Fruit fly (Drosophila melanogaster) whole organism, embryonic: ENCODE data around the gene Atat.

ENCODE experiments used
- B-H1 ChIP-seq: fragments of 200-800 bp; sonication (Bioruptor generic); IDR thresholded peaks from 3 replicates; pipeline ENCODE4 v1.3.6; 2022; ENCODE audit warnings: missing biosample characterization, missing genetic modification characterization
- B-H2 ChIP-seq: fragments of 200-800 bp; sonication (Bioruptor generic); optimal IDR thresholded peaks from 2 replicates; lab custom pipeline; 2018; ENCODE audit warnings: missing biosample characterization, mild to moderate bottlenecking, missing genetic modification characterization
- Bteb2 ChIP-seq: fragments of 200-800 bp; sonication (Bioruptor generic); optimal IDR thresholded peaks from 2 replicates; lab custom pipeline; 2016; ENCODE audit warnings: missing biosample characterization, missing genetic modification characterization
- CG10321 ChIP-seq: fragments of 200-800 bp; sonication (Bioruptor generic); IDR thresholded peaks from 2 replicates; pipeline ENCODE4 v1.3.6; 2022; ENCODE audit warnings: missing biosample characterization, missing genetic modification characterization
- CG13287 ChIP-seq: fragments of 200-800 bp; sonication (Bioruptor generic); IDR thresholded peaks from 2 replicates; pipeline ENCODE4 v1.3.6; 2022; ENCODE audit warnings: missing biosample characterization, missing genetic modification characterization; ENCODE audit not compliant: partially characterized antibody
- CG13424 ChIP-seq: fragments of 200-800 bp; sonication (Bioruptor generic); optimal IDR thresholded peaks from 2 replicates; lab custom pipeline; 2019; ENCODE audit warnings: missing biosample characterization, mild to moderate bottlenecking, missing genetic modification characterization, moderate library complexity
- CG15479 ChIP-seq: fragments of 200-800 bp; sonication (Bioruptor generic); optimal IDR thresholded peaks from 3 replicates; lab custom pipeline; 2019; ENCODE audit warnings: missing biosample characterization, mild to moderate bottlenecking, missing genetic modification characterization, moderate library complexity
- CG15696 ChIP-seq: fragments of 200-800 bp; sonication (Bioruptor generic); optimal IDR thresholded peaks from 2 replicates; lab custom pipeline; 2019; ENCODE audit warnings: missing biosample characterization, mild to moderate bottlenecking, missing genetic modification characterization, moderate library complexity
- CG30020 ChIP-seq: fragments of 200-800 bp; optimal IDR thresholded peaks from 2 replicates; lab custom pipeline; 2019; ENCODE audit warnings: missing biosample characterization, mild to moderate bottlenecking, missing genetic modification characterization, moderate library complexity
- CG31224 ChIP-seq: fragments of 200-800 bp; sonication (Bioruptor generic); IDR thresholded peaks from 2 replicates; pipeline ENCODE4 v1.3.6; 2022; ENCODE audit warnings: missing biosample characterization, missing genetic modification characterization
- CG32772 ChIP-seq: fragments of 200-800 bp; sonication (Bioruptor generic); IDR thresholded peaks from 2 replicates; pipeline ENCODE4 v1.3.6; 2022; ENCODE audit warnings: missing biosample characterization, missing genetic modification characterization
- CG33213 ChIP-seq: fragments of 200-800 bp; sonication (Bioruptor generic); optimal IDR thresholded peaks from 3 replicates; lab custom pipeline; 2016; ENCODE audit warnings: missing biosample characterization, missing genetic modification characterization
- CG4328 ChIP-seq: fragments of 200-800 bp; sonication (Bioruptor generic); optimal IDR thresholded peaks from 3 replicates; lab custom pipeline; 2017; ENCODE audit warnings: missing biosample characterization, missing genetic modification reagents, missing genetic modification characterization
- CG4707 ChIP-seq: fragments of 200-800 bp; sonication (Bioruptor generic); optimal IDR thresholded peaks from 2 replicates; lab custom pipeline; 2018; ENCODE audit warnings: missing biosample characterization, mild to moderate bottlenecking, missing genetic modification characterization, moderate library complexity
- CG6854 ChIP-seq: fragments of 200-800 bp; sonication (Bioruptor generic); optimal IDR thresholded peaks from 3 replicates; lab custom pipeline; 2017; ENCODE audit warnings: missing biosample characterization, mild to moderate bottlenecking, missing genetic modification characterization
- CG8290 ChIP-seq, 3 experiments: fragments of 200-800 bp; sonication (Bioruptor generic); optimal IDR thresholded peaks; 2 replicates each; lab custom pipeline; 2016 to 2019; ENCODE audit warnings: missing biosample characterization in 3 of 3, missing genetic modification characterization in 3 of 3, mild to moderate bottlenecking in 2 of 3, moderate library complexity in 1 of 3
- CG9727 ChIP-seq: fragments of 200-800 bp; sonication (Bioruptor generic); optimal IDR thresholded peaks from 3 replicates; lab custom pipeline; 2017; ENCODE audit warnings: missing biosample characterization, mild to moderate bottlenecking, missing genetic modification characterization
- CG9797 ChIP-seq: fragments of 200-800 bp; sonication (Bioruptor generic); optimal IDR thresholded peaks from 3 replicates; lab custom pipeline; 2018; ENCODE audit warnings: missing biosample characterization, mild to moderate bottlenecking, missing genetic modification characterization
- CkIIα-i1 ChIP-seq: fragments of 200-800 bp; sonication (Bioruptor generic); IDR thresholded peaks from 2 replicates; pipeline ENCODE4 v1.3.6; 2022; ENCODE audit warnings: missing biosample characterization, missing genetic modification characterization
- Dek ChIP-seq: fragments of 200-800 bp; sonication (Bioruptor generic); optimal IDR thresholded peaks from 3 replicates; lab custom pipeline; 2019; ENCODE audit warnings: missing biosample characterization, mild to moderate bottlenecking, missing genetic modification characterization, moderate library complexity
- Hr51 ChIP-seq, 2 experiments: fragments of 200-800 bp; sonication (Bioruptor generic); optimal IDR thresholded peaks; 2 replicates in 1 of 2; 3 replicates in 1 of 2; lab custom pipeline; 2016 to 2018; ENCODE audit warnings: missing biosample characterization in 2 of 2, missing genetic modification characterization in 2 of 2, mild to moderate bottlenecking in 1 of 2, moderate library complexity in 1 of 2
- Max ChIP-seq: fragments of 200-800 bp; sonication (Bioruptor generic); optimal IDR thresholded peaks from 2 replicates; lab custom pipeline; 2016; ENCODE audit warnings: missing biosample characterization, mild to moderate bottlenecking, missing genetic modification characterization
- Myb ChIP-seq: fragments of 200-800 bp; sonication (Bioruptor generic); optimal IDR thresholded peaks from 2 replicates; lab custom pipeline; 2016; ENCODE audit warnings: missing biosample characterization, missing genetic modification characterization
- NC2β ChIP-seq: fragments of 200-800 bp; sonication (Bioruptor generic); optimal IDR thresholded peaks from 2 replicates; lab custom pipeline; 2016; ENCODE audit warnings: missing biosample characterization, missing genetic modification characterization
- Nf-YC ChIP-seq: fragments of 200-800 bp; optimal IDR thresholded peaks from 3 replicates; lab custom pipeline; 2019; ENCODE audit warnings: missing biosample characterization, mild to moderate bottlenecking, missing genetic modification characterization, moderate library complexity
- Rfx ChIP-seq: fragments of 200-800 bp; sonication (Bioruptor generic); IDR thresholded peaks from 2 replicates; pipeline ENCODE4 v1.3.6; 2022; ENCODE audit warnings: missing biosample characterization, missing genetic modification characterization
- YL-1 ChIP-seq: fragments of 200-800 bp; sonication (Bioruptor generic); optimal IDR thresholded peaks from 3 replicates; lab custom pipeline; 2017; ENCODE audit warnings: missing biosample characterization, mild to moderate bottlenecking, missing genetic modification characterization
- ap ChIP-seq: fragments of 200-800 bp; sonication (Bioruptor generic); IDR thresholded peaks from 2 replicates; pipeline ENCODE4 v1.3.6; 2022; ENCODE audit warnings: missing biosample characterization, missing genetic modification characterization
- ara ChIP-seq: fragments of 200-800 bp; sonication (Bioruptor generic); IDR thresholded peaks from 2 replicates; pipeline ENCODE4 v1.3.6; 2022; ENCODE audit warnings: missing biosample characterization, missing genetic modification characterization
- chif ChIP-seq, 2 experiments: fragments of 200-800 bp; sonication (Bioruptor generic); optimal IDR thresholded peaks; 3 replicates each; lab custom pipeline; 2016; ENCODE audit warnings: missing biosample characterization in 2 of 2, missing genetic modification characterization in 2 of 2
- crol ChIP-seq: fragments of 200-800 bp; sonication (Bioruptor generic); IDR thresholded peaks from 2 replicates; pipeline ENCODE4 v1.3.6; 2022; ENCODE audit warnings: missing biosample characterization, missing genetic modification characterization
- da ChIP-seq: fragments of 200-800 bp; sonication (Bioruptor generic); optimal IDR thresholded peaks from 2 replicates; lab custom pipeline; 2016; ENCODE audit warnings: missing biosample characterization, missing genetic modification characterization
- emc ChIP-seq: fragments of 200-800 bp; sonication (Bioruptor generic); optimal IDR thresholded peaks from 2 replicates; lab custom pipeline; 2016; ENCODE audit warnings: missing biosample characterization, missing genetic modification characterization
- gsb ChIP-seq: fragments of 200-800 bp; sonication (Bioruptor generic); IDR thresholded peaks from 2 replicates; pipeline ENCODE4 v1.3.6; 2022; ENCODE audit warnings: missing biosample characterization, missing genetic modification characterization
- hkb ChIP-seq, 2 experiments: fragments of 200-800 bp in 1 of 2; fragments of >200 bp in 1 of 2; sonication (Bioruptor generic) in 1 of 2; IDR thresholded peaks in 1 of 2; optimal IDR thresholded peaks in 1 of 2; 2 replicates each; pipeline versions ENCODE4 v1.3.6 to Lab custom; 2017 to 2022; ENCODE audit warnings: missing biosample characterization in 1 of 2, missing genetic modification characterization in 1 of 2
- lab ChIP-seq: fragments of 200-800 bp; sonication (Bioruptor generic); optimal IDR thresholded peaks from 3 replicates; lab custom pipeline; 2017; ENCODE audit warnings: missing biosample characterization, missing genetic modification characterization, mild to moderate bottlenecking, moderate library complexity, missing genetic modification reagents
- lbe ChIP-seq: fragments of 200-800 bp; sonication (Bioruptor generic); optimal IDR thresholded peaks from 2 replicates; lab custom pipeline; 2016; ENCODE audit warnings: missing biosample characterization, mild to moderate bottlenecking, missing genetic modification characterization
- maf-S ChIP-seq: fragments of 200-800 bp; sonication (Bioruptor generic); optimal IDR thresholded peaks from 2 replicates; lab custom pipeline; 2016; ENCODE audit warnings: missing biosample characterization, missing genetic modification characterization
- nerfin-2 ChIP-seq: fragments of 200-800 bp; sonication (Bioruptor generic); IDR thresholded peaks from 2 replicates; pipeline ENCODE4 v1.3.6; 2022; ENCODE audit warnings: missing biosample characterization, missing genetic modification characterization; ENCODE audit not compliant: partially characterized antibody
- nmo ChIP-seq: fragments of 200-800 bp; sonication (Bioruptor generic); optimal IDR thresholded peaks from 2 replicates; lab custom pipeline; 2018; ENCODE audit warnings: missing biosample characterization, mild to moderate bottlenecking, missing genetic modification characterization, moderate library complexity
- odd ChIP-seq: fragments of 200-800 bp; sonication (Bioruptor generic); optimal IDR thresholded peaks from 2 replicates; lab custom pipeline; 2017; ENCODE audit warnings: missing biosample characterization, mild to moderate bottlenecking, missing genetic modification characterization
- pnt ChIP-seq: fragments of 200-800 bp; sonication (Bioruptor generic); optimal IDR thresholded peaks from 3 replicates; lab custom pipeline; 2016; ENCODE audit warnings: missing biosample characterization, missing genetic modification characterization
- schlank ChIP-seq: fragments of 200-800 bp; sonication (Bioruptor generic); optimal IDR thresholded peaks from 2 replicates; lab custom pipeline; 2018; ENCODE audit warnings: missing biosample characterization, mild to moderate bottlenecking, missing genetic modification characterization
- scrt ChIP-seq: fragments of 200-800 bp; sonication (Bioruptor generic); optimal IDR thresholded peaks from 2 replicates; lab custom pipeline; 2018; ENCODE audit warnings: missing biosample characterization, mild to moderate bottlenecking, missing genetic modification characterization, moderate library complexity
- so ChIP-seq: fragments of 200-800 bp; sonication (Bioruptor generic); IDR thresholded peaks from 3 replicates; pipeline ENCODE4 v1.3.6; 2022; ENCODE audit warnings: missing biosample characterization, missing genetic modification characterization
- stwl ChIP-seq: fragments of 200-800 bp; sonication (Bioruptor generic); optimal IDR thresholded peaks from 3 replicates; lab custom pipeline; 2018; ENCODE audit warnings: missing biosample characterization, mild to moderate bottlenecking, missing genetic modification characterization, moderate library complexity
- sug ChIP-seq: fragments of 200-800 bp; optimal IDR thresholded peaks from 2 replicates; lab custom pipeline; 2019; ENCODE audit warnings: missing biosample characterization, mild to moderate bottlenecking, missing genetic modification characterization, moderate library complexity
- vvl ChIP-seq: fragments of 200-800 bp; sonication (Bioruptor generic); IDR thresholded peaks from 2 replicates; pipeline ENCODE4 v1.3.6; 2022; ENCODE audit warnings: missing biosample characterization, missing genetic modification characterization
- zfh2 ChIP-seq: fragments of 200-800 bp; sonication (Bioruptor generic); optimal IDR thresholded peaks from 2 replicates; lab custom pipeline; 2016; ENCODE audit warnings: missing biosample characterization, missing genetic modification characterization

The Atat gene

dm6 chr3L:9446731-9447238 lies 20.2 kb upstream of the Atat start, which contains the start of gene CG3529 (continued):
- TF ChIP-seq NC2β (GFP tag; lab: Kevin White, UChicago) (peak; percentile 44), CG15479 (GFP tag; lab: Kevin White, UChicago) (no peak), B-H1 (GFP tag; lab: Robert Waterston, UW) (no peak), CG9727 (GFP tag; lab: Kevin White, UChicago) (peak; percentile 40), lbe (peak; percentile 29), CG4707 (GFP tag; lab: Kevin White, UChicago) (peak; percentile 15), CG30020 (tag; lab: Kevin White, UChicago) (peak; percentile 31), Bteb2 (peak; percentile 20), zfh2 (GFP tag; lab: Kevin White, UChicago) (no peak), CG8290 (GFP tag; optimal IDR thresholded peaks at IDR 0.05; lab: Kevin White, UChicago) (peak; percentile 13), CG8290 (tag; optimal IDR thresholded peaks at IDR 0.05; lab: Kevin White, UChicago) (peak; percentile 39 to 42), gsb (GFP tag; lab: Robert Waterston, UW) (0 out of 2 replicates have a peak, but pooled peaks have one; percentile 28), chif (GFP tag; optimal IDR thresholded peaks at IDR 0.05; lab: Kevin White, UChicago) (no peak), hkb (optimal IDR thresholded peaks at IDR 0.05; lab: Kevin White, UChicago) (no peak), hkb (GFP tag; IDR thresholded peaks at IDR 0.05; lab: Robert Waterston, UW) (0 out of 2 replicates have a peak, but pooled peaks have one; percentile 23), YL-1 (GFP tag; lab: Kevin White, UChicago) (peak; percentile 66), schlank (tag; lab: Kevin White, UChicago) (no peak), odd (GFP tag; lab: Kevin White, UChicago) (peak; percentile 18), so (GFP tag; lab: Robert Waterston, UW) (0 out of 3 replicates have a peak, but pooled peaks have one; percentile 28), Rfx (GFP tag; lab: Robert Waterston, UW) (peak; percentile 61), scrt (GFP tag; lab: Kevin White, UChicago) (peak; percentile 2), nmo (peak; percentile 34), CG6854 (GFP tag; lab: Kevin White, UChicago) (peak; percentile 17), crol (GFP tag; lab: Robert Waterston, UW) (peak; percentile 89), Hr51 (GFP tag; optimal IDR thresholded peaks at IDR 0.05; lab: Kevin White, UChicago) (peak in 1 of 2 experiments; percentile 17), sug (tag; lab: Kevin White, UChicago) (peak; percentile 34), ap (GFP tag; lab: Robert Waterston, UW) (no peak), CG9797 (GFP tag; lab: Kevin White, UChicago) (peak; percentile 80), CG32772 (GFP tag; lab: Robert Waterston, UW) (0 out of 2 replicates have a peak, but pooled peaks have one; percentile 37), CG15696 (tag; lab: Kevin White, UChicago) (peak; percentile 20), CG10321 (GFP tag; lab: Robert Waterston, UW) (no peak), CG13287 (GFP tag; lab: Robert Waterston, UW) (peak; percentile 29; the same call in 1 of the 2 replicates), stwl (tag; lab: Kevin White, UChicago) (peak; percentile 69), Nf-YC (peak; percentile 31), CG13424 (tag; lab: Kevin White, UChicago) (peak; percentile 47), pnt (GFP tag; lab: Kevin White, UChicago) (no peak), Dek (tag; lab: Kevin White, UChicago) (peak; percentile 39), Myb (GFP tag; lab: Kevin White, UChicago) (peak; percentile 47), lab (GFP tag; lab: Kevin White, UChicago) (peak; percentile 23), emc (no peak), CG33213 (GFP tag; lab: Kevin White, UChicago) (peak; percentile 42), da (GFP tag; lab: Kevin White, UChicago) (peak; percentile 15), B-H2 (GFP tag; lab: Kevin White, UChicago) (peak; percentile 64), Max (GFP tag; lab: Kevin White, UChicago) (peak; percentile 10), vvl (GFP tag; lab: Robert Waterston, UW) (peak; percentile 57), CG4328 (peak; percentile 56), CG31224 (GFP tag; lab: Robert Waterston, UW) (no peak), nerfin-2 (0 out of 2 replicates have a peak, but pooled peaks have one; percentile 26), CkIIα-i1 (no peak), maf-S (GFP tag; lab: Kevin White, UChicago) (peak; percentile 2), ara (GFP tag; lab: Robert Waterston, UW) (no peak)
